Worm (Caenorhabditis elegans): Measurements from ENCODE around the gene irld-8.
A peak's percentile ranks its signal among the peaks of the same experiment; 100 is the strongest.

irld-8 gene

DNA sequence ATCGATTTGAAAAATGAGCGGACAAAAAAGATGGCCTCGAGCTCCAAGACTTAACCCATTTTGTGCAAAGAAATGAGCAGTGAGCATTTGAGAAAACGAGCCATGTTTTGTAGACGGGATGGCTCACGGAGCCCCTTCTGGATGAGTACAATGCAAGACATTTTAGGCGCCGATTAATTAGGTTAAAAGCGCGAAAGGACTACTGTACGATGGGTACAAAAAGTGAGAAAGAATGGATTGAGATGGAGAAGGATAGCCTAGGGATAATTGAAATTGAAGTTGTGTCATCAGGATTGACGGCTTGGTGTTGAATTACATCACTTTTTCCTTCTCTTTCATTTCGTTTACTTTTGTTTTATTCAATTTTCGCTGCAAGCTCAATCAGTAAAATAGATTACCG, 34.8 kb upstream of the irld-8 start:
- peak; percentile 32 for TF ChIP-seq lin-14 (GFP tag; optimal IDR thresholded peaks at IDR 0.05)
- TF ChIP-seq fkh-4 (tag; optimal IDR thresholded peaks at IDR 0.05; ENCODE audit: borderline replicate concordance): no peak
- no peak for TF ChIP-seq lin-39 (tag; optimal IDR thresholded peaks at IDR 0.05)

DNA sequence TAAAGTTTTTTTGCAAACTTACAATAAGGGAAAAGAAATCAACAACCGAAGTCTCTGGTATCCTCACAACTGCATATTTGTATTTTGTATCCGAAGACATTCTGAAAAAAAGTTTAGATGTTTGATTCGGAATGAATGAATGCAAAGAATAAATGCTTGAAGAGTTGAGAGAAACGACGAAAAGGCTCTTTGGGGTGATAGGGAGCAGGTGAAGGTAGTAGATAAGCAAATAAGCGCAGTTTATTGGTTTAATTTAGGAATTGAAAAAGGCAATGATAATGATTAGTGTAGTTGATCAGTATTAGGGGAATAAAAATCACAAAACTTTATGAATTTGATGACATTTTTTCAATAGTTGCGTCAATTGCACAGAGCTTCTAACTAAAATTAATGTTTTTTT, 29.0 kb upstream of the irld-8 start, which contains the start of gene nsy-7:
Gene nsy-7, minus strand, starts transcription at position 101 of the 400 bp plus-strand sequence.
- no peak for TF ChIP-seq snpc-4 (tag; optimal IDR thresholded peaks at IDR 0.05)

DNA sequence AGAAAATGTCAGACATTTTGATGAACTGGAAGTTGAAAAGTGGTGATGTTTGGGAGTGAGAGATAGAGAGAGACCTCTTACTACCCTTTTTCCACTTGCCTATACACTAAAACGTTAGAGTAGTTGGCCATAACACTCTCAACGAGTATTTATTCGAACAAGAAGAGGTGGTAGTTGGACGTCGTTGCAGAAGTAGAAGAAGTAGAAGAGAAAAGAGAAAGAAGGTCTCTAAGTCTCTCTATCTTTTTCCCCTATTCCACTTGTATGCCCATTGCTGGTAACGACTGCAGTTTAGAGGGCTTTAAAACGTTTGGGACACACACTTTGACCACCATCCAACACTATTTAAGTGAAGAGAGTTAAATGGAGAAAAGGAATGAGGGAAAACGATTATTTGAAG, 24.0 kb upstream of the irld-8 start:
- TF ChIP-seq nhr-85 (tag) (peak; percentile 54), lin-14 (GFP tag; optimal IDR thresholded peaks at IDR 0.05) (peak; percentile 15), nhr-20 (tag; optimal IDR thresholded peaks at IDR 0.05) (no peak)

DNA sequence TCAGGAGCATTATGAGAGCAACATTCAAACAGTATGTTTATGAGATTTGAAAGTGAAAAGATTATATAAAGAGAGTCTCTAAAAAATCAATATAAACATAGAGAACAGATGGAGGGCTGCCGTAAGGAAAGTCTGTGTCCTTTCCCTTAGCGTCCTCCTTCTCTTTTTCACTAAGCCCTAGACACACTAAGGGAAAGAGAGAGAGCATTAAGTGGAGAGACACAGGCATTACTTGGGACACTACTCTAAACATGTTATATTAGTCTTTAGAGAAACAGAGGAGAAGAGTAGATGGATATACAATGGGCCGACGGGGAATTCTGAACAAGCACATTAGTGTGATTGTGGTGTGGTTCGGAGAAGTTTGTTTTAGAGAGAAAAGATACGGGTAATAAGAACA, 19.2 kb upstream of the irld-8 start:
- peak; percentile 60 for TF ChIP-seq blmp-1 (tag; optimal IDR thresholded peaks at IDR 0.05)
- no peak for TF ChIP-seq ztf-4 (tag; optimal IDR thresholded peaks at IDR 0.05)

DNA sequence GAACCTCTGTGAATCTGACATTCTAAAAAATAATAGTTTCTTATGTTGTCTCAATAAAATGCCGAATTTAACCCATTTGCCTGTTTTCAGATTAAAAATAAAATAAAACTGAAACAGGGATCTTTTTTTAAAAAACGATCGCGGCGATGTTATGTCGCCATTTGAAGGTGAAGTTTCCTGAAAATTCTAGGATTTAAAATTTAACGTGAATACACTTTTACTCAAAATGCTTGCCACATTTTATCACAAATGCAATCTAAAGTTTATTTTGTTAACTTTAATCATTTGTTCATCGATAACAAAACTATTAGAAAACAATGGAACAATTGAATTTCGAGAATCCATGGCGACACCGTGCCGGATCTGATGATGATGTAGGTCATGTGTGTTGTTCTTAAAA, 16.0 kb upstream of the irld-8 start, which contains the start of gene Y42H9AR.2:
Gene Y42H9AR.2, plus strand, starts transcription at position 301 of the 400 bp plus-strand sequence.
- TF ChIP-seq fkh-4 (tag; optimal IDR thresholded peaks at IDR 0.05; ENCODE audit: borderline replicate concordance) (no peak), ztf-11 (tag; optimal IDR thresholded peaks at IDR 0.05) (no peak), ceh-88 (GFP tag; IDR thresholded peaks at IDR 0.05) (no peak), nhr-76 (tag; optimal IDR thresholded peaks at IDR 0.05) (no peak), skn-1 (tag; optimal IDR thresholded peaks at IDR 0.05) (no peak), ets-5 (GFP tag; IDR thresholded peaks at IDR 0.05) (no peak), nhr-47 (tag; optimal IDR thresholded peaks at IDR 0.05) (no peak), pqm-1 (tag; optimal IDR thresholded peaks at IDR 0.05) (no peak), nhr-77 (tag; optimal IDR thresholded peaks at IDR 0.05) (no peak), vab-15 (tag; optimal IDR thresholded peaks at IDR 0.05) (no peak), mep-1 (tag; optimal IDR thresholded peaks at IDR 0.05) (no peak), unc-130 (tag; optimal IDR thresholded peaks at IDR 0.05) (no peak), nhr-85 (tag) (no peak), ceh-8 (GFP tag; optimal IDR thresholded peaks at IDR 0.05) (no peak), egl-27 (tag; optimal IDR thresholded peaks at IDR 0.05) (no peak), sox-4 (tag; optimal IDR thresholded peaks at IDR 0.05) (no peak), dpl-1 (GFP tag; optimal IDR thresholded peaks at IDR 0.05) (no peak)

DNA sequence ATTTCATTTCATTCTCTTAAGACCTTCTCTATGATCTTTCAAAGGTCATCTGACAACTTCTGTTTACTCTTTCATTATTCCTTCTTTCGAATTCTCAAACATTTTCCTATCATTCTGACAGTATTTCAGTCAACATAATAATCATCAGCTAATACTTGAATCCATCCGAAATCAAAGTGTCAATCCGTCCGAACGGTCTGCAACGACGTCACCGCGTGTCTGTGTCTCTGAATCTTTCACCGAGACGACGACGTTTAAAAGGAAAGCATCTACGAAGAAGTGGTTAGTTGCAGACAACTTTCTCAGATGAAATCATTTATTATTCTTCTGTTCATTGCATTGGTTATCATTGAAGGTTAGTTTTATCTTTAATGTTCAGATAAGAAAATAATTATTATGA, 13.3 kb upstream of the irld-8 start, which contains the start of gene Y42H9AR.5:
Gene Y42H9AR.5, plus strand, starts transcription at position 301 of the 400 bp plus-strand sequence.
- TF ChIP-seq lin-35 (GFP tag; optimal IDR thresholded peaks at IDR 0.05) (no peak), nhr-84 (tag; optimal IDR thresholded peaks at IDR 0.05) (no peak), nhr-19 (GFP tag; conservative IDR thresholded peaks at IDR 0.05) (no peak), nhr-12 (tag; optimal IDR thresholded peaks at IDR 0.05) (no peak), C34B4.2 (tag; optimal IDR thresholded peaks at IDR 0.05) (no peak), ceh-82 (tag; optimal IDR thresholded peaks at IDR 0.05) (no peak), C04F5.9 (tag; optimal IDR thresholded peaks at IDR 0.05) (no peak), fkh-8 (tag; optimal IDR thresholded peaks at IDR 0.05) (no peak), sup-37 (GFP tag; optimal IDR thresholded peaks at IDR 0.05) (no peak), snpc-4 (tag; optimal IDR thresholded peaks at IDR 0.05) (no peak), nhr-11 (tag; optimal IDR thresholded peaks at IDR 0.05) (no peak), pag-3 (tag; optimal IDR thresholded peaks at IDR 0.05; ENCODE audit: borderline replicate concordance, insufficient read depth) (no peak), xbp-1 (tag; optimal IDR thresholded peaks at IDR 0.05) (no peak), ceh-63 (GFP tag; optimal IDR thresholded peaks at IDR 0.05) (no peak), lir-3 (tag; optimal IDR thresholded peaks at IDR 0.05; ENCODE audit: poor library complexity) (no peak)

Data from whole organism, L1 larva.